Fruit fly (Drosophila melanogaster) whole organism, embryonic: Measurements from ENCODE around the gene CG14054.
A peak's percentile ranks its signal among the peaks of the same experiment; 100 is the strongest.

Experiments
- Atf3 ChIP-seq: fragments of 200-800 bp; sonication (Bioruptor generic); optimal IDR thresholded peaks from 3 replicates; lab custom pipeline; 2016; ENCODE audit warnings: missing biosample characterization, missing genetic modification characterization
- B-H1 ChIP-seq: fragments of 200-800 bp; sonication (Bioruptor generic); IDR thresholded peaks from 3 replicates; pipeline ENCODE4 v1.3.6; 2022; ENCODE audit warnings: missing biosample characterization, missing genetic modification characterization
- Bdp1 ChIP-seq: fragments of 200-800 bp; sonication (Bioruptor generic); optimal IDR thresholded peaks from 3 replicates; lab custom pipeline; 2016; ENCODE audit warnings: missing biosample characterization, missing genetic modification characterization
- Bteb2 ChIP-seq: fragments of 200-800 bp; sonication (Bioruptor generic); optimal IDR thresholded peaks from 2 replicates; lab custom pipeline; 2016; ENCODE audit warnings: missing biosample characterization, missing genetic modification characterization
- C15 ChIP-seq: fragments of 200-800 bp; sonication (Bioruptor generic); IDR thresholded peaks from 3 replicates; pipeline ENCODE4 v1.3.6; 2022; ENCODE audit warnings: missing biosample characterization, missing genetic modification characterization
- CG10366 ChIP-seq: fragments of 200-800 bp; sonication (Bioruptor generic); IDR thresholded peaks from 2 replicates; pipeline ENCODE4 v1.3.6; 2022; ENCODE audit warnings: missing biosample characterization, missing genetic modification characterization
- CG14965 ChIP-seq: fragments of 200-800 bp; sonication (Bioruptor generic); optimal IDR thresholded peaks from 2 replicates; lab custom pipeline; 2016; ENCODE audit warnings: missing biosample characterization, missing genetic modification characterization, borderline replicate concordance
- CG15073 ChIP-seq: fragments of 200-800 bp; sonication (Bioruptor generic); optimal IDR thresholded peaks from 2 replicates; lab custom pipeline; 2016; ENCODE audit warnings: missing biosample characterization, missing genetic modification characterization
- CG2199 ChIP-seq: fragments of 200-800 bp; sonication (Bioruptor generic); IDR thresholded peaks from 3 replicates; pipeline ENCODE4 v1.3.6; 2022; ENCODE audit warnings: missing biosample characterization, missing genetic modification characterization
- CG31224 ChIP-seq: fragments of 200-800 bp; sonication (Bioruptor generic); IDR thresholded peaks from 2 replicates; pipeline ENCODE4 v1.3.6; 2022; ENCODE audit warnings: missing biosample characterization, missing genetic modification characterization
- CG3281 ChIP-seq: fragments of 200-800 bp; sonication (Bioruptor generic); optimal IDR thresholded peaks from 3 replicates; lab custom pipeline; 2017; ENCODE audit warnings: missing biosample characterization, mild to moderate bottlenecking, missing genetic modification characterization
- CG3407 ChIP-seq: fragments of 200-800 bp; sonication (Bioruptor generic); optimal IDR thresholded peaks from 2 replicates; lab custom pipeline; 2018; ENCODE audit warnings: missing biosample characterization, mild to moderate bottlenecking, missing genetic modification characterization
- CG7271 ChIP-seq: fragments of 200-800 bp; sonication (Bioruptor generic); optimal IDR thresholded peaks from 2 replicates; lab custom pipeline; 2018; ENCODE audit warnings: missing biosample characterization, mild to moderate bottlenecking, missing genetic modification characterization, moderate library complexity
- CG7987 ChIP-seq: fragments of 200-800 bp; sonication (Bioruptor generic); optimal IDR thresholded peaks from 2 replicates; lab custom pipeline; 2018; ENCODE audit warnings: missing biosample characterization, mild to moderate bottlenecking, missing genetic modification characterization, moderate library complexity
- CG8924 ChIP-seq: fragments of 200-800 bp; optimal IDR thresholded peaks from 3 replicates; lab custom pipeline; 2019; ENCODE audit warnings: missing biosample characterization, mild to moderate bottlenecking, missing genetic modification characterization, moderate library complexity
- Camta ChIP-seq: fragments of 200-800 bp; sonication (Bioruptor generic); optimal IDR thresholded peaks from 2 replicates; lab custom pipeline; 2016; ENCODE audit warnings: missing biosample characterization, missing genetic modification characterization
- CrebB ChIP-seq: fragments of 200-800 bp; sonication (Bioruptor generic); optimal IDR thresholded peaks from 3 replicates; lab custom pipeline; 2018; ENCODE audit warnings: missing biosample characterization, mild to moderate bottlenecking, missing genetic modification characterization
- D19A ChIP-seq: fragments of 200-800 bp; optimal IDR thresholded peaks from 3 replicates; lab custom pipeline; 2019; ENCODE audit warnings: missing biosample characterization, mild to moderate bottlenecking, missing genetic modification characterization, moderate library complexity
- D19B ChIP-seq: fragments of 200-800 bp; sonication (Bioruptor generic); optimal IDR thresholded peaks from 2 replicates; lab custom pipeline; 2017; ENCODE audit warnings: missing biosample characterization, mild to moderate bottlenecking, missing genetic modification characterization
- Dll ChIP-seq: fragments of 200-800 bp; sonication (Bioruptor generic); IDR thresholded peaks from 4 replicates; pipeline ENCODE4 v1.3.6; 2022; ENCODE audit warnings: missing biosample characterization, missing genetic modification characterization; ENCODE audit not compliant: partially characterized antibody
- HLH4C ChIP-seq: fragments of 200-800 bp; sonication (Bioruptor generic); IDR thresholded peaks from 3 replicates; pipeline ENCODE4 v1.3.6; 2022; ENCODE audit warnings: missing biosample characterization, missing genetic modification characterization; ENCODE audit not compliant: partially characterized antibody
- Hmx ChIP-seq: fragments of 200-800 bp; sonication (Bioruptor generic); optimal IDR thresholded peaks from 2 replicates; lab custom pipeline; 2016; ENCODE audit warnings: missing biosample characterization, missing genetic modification characterization
- MBD-R2 ChIP-seq: fragments of 200-800 bp; sonication (Bioruptor generic); IDR thresholded peaks from 2 replicates; pipeline ENCODE4 v1.3.6; 2022; ENCODE audit warnings: missing biosample characterization, missing genetic modification characterization
- Mad ChIP-seq: fragments of 200-800 bp; sonication (Bioruptor generic); optimal IDR thresholded peaks from 2 replicates; lab custom pipeline; 2016; ENCODE audit warnings: missing biosample characterization, missing genetic modification characterization
- Sin3A ChIP-seq: fragments of >200 bp; optimal IDR thresholded peaks from 2 replicates; lab custom pipeline; 2018
- Ssrp ChIP-seq: fragments of 200-800 bp; sonication (Bioruptor generic); optimal IDR thresholded peaks from 2 replicates; lab custom pipeline; 2018; ENCODE audit warnings: missing biosample characterization, mild to moderate bottlenecking, missing genetic modification characterization, moderate library complexity
- Vsx1 ChIP-seq: fragments of 200-800 bp; sonication (Bioruptor generic); optimal IDR thresholded peaks from 2 replicates; lab custom pipeline; 2017; ENCODE audit warnings: missing biosample characterization, mild to moderate bottlenecking, missing genetic modification characterization, missing genetic modification reagents
- ac ChIP-seq: fragments of 200-800 bp; sonication (Bioruptor generic); optimal IDR thresholded peaks from 3 replicates; lab custom pipeline; 2017; ENCODE audit warnings: missing biosample characterization, mild to moderate bottlenecking, missing genetic modification characterization
- ap ChIP-seq: fragments of 200-800 bp; sonication (Bioruptor generic); IDR thresholded peaks from 2 replicates; pipeline ENCODE4 v1.3.6; 2022; ENCODE audit warnings: missing biosample characterization, missing genetic modification characterization
- az2 ChIP-seq: fragments of 200-800 bp; sonication (Bioruptor generic); optimal IDR thresholded peaks from 3 replicates; lab custom pipeline; 2016; ENCODE audit warnings: missing biosample characterization, missing genetic modification characterization
- caup ChIP-seq: fragments of 200-800 bp; sonication (Bioruptor generic); optimal IDR thresholded peaks from 3 replicates; lab custom pipeline; 2017; ENCODE audit warnings: missing biosample characterization, mild to moderate bottlenecking, missing genetic modification characterization, moderate library complexity; ENCODE audit not compliant: severe bottlenecking
- chif ChIP-seq, 2 experiments: fragments of 200-800 bp; sonication (Bioruptor generic); optimal IDR thresholded peaks; 3 replicates each; lab custom pipeline; 2016; ENCODE audit warnings: missing biosample characterization in 2 of 2, missing genetic modification characterization in 2 of 2
- croc ChIP-seq: fragments of 200-800 bp; sonication (Bioruptor generic); conservative IDR thresholded peaks from 3 replicates; pipeline ENCODE4 v1.3.6; 2022; ENCODE audit warnings: missing biosample characterization, missing genetic modification characterization
- danr ChIP-seq: fragments of 200-800 bp; sonication (Bioruptor generic); IDR thresholded peaks from 2 replicates; pipeline ENCODE4 v1.3.6; 2022; ENCODE audit warnings: missing biosample characterization, missing genetic modification characterization
- disco-r ChIP-seq: fragments of 200-800 bp; sonication (Bioruptor generic); optimal IDR thresholded peaks from 2 replicates; lab custom pipeline; 2016; ENCODE audit warnings: missing biosample characterization, missing genetic modification characterization
- gcm ChIP-seq: fragments of 200-800 bp; sonication (Bioruptor generic); optimal IDR thresholded peaks from 2 replicates; lab custom pipeline; 2019; ENCODE audit warnings: missing biosample characterization, mild to moderate bottlenecking, missing genetic modification characterization, moderate library complexity
- grn ChIP-seq: fragments of 200-800 bp; sonication (Bioruptor generic); optimal IDR thresholded peaks from 3 replicates; lab custom pipeline; 2017; ENCODE audit warnings: missing biosample characterization, missing genetic modification characterization
- gsb ChIP-seq: fragments of 200-800 bp; sonication (Bioruptor generic); IDR thresholded peaks from 2 replicates; pipeline ENCODE4 v1.3.6; 2022; ENCODE audit warnings: missing biosample characterization, missing genetic modification characterization
- gt ChIP-seq: fragments of 200-800 bp; sonication (Bioruptor generic); IDR thresholded peaks from 2 replicates; pipeline ENCODE4 v1.3.6; 2022; ENCODE audit warnings: missing biosample characterization, missing genetic modification characterization
- nerfin-1 ChIP-seq: fragments of 200-800 bp; sonication (Bioruptor generic); optimal IDR thresholded peaks from 3 replicates; lab custom pipeline; 2019; ENCODE audit warnings: missing biosample characterization, mild to moderate bottlenecking, missing genetic modification characterization, moderate library complexity
- nerfin-2 ChIP-seq: fragments of 200-800 bp; sonication (Bioruptor generic); IDR thresholded peaks from 2 replicates; pipeline ENCODE4 v1.3.6; 2022; ENCODE audit warnings: missing biosample characterization, missing genetic modification characterization; ENCODE audit not compliant: partially characterized antibody
- nom ChIP-seq: fragments of 200-800 bp; sonication (Bioruptor generic); optimal IDR thresholded peaks from 2 replicates; lab custom pipeline; 2017; ENCODE audit warnings: missing biosample characterization, missing genetic modification characterization, mild to moderate bottlenecking, moderate library complexity, missing genetic modification reagents
- onecut ChIP-seq: fragments of 200-800 bp; sonication (Bioruptor generic); IDR thresholded peaks from 2 replicates; pipeline ENCODE4 v1.3.6; 2022; ENCODE audit warnings: missing biosample characterization, missing genetic modification characterization
- pb ChIP-seq: fragments of 200-800 bp; sonication (Bioruptor generic); optimal IDR thresholded peaks from 3 replicates; lab custom pipeline; 2016; ENCODE audit warnings: missing biosample characterization, missing genetic modification characterization
- ranshi ChIP-seq: fragments of 200-800 bp; sonication (Bioruptor generic); IDR thresholded peaks from 2 replicates; pipeline ENCODE4 v1.3.6; 2022; ENCODE audit warnings: missing biosample characterization, missing genetic modification characterization
- scrt ChIP-seq: fragments of 200-800 bp; sonication (Bioruptor generic); optimal IDR thresholded peaks from 2 replicates; lab custom pipeline; 2018; ENCODE audit warnings: missing biosample characterization, mild to moderate bottlenecking, missing genetic modification characterization, moderate library complexity
- slbo ChIP-seq: fragments of 200-800 bp; sonication (Bioruptor generic); IDR thresholded peaks from 2 replicates; pipeline ENCODE4 v1.3.6; 2022; ENCODE audit warnings: missing biosample characterization, missing genetic modification characterization
- sr ChIP-seq: fragments of 200-800 bp; sonication (Bioruptor generic); IDR thresholded peaks from 3 replicates; pipeline ENCODE4 v1.3.6; 2022; ENCODE audit warnings: missing biosample characterization, missing genetic modification characterization
- stc ChIP-seq: fragments of 200-800 bp; sonication (Bioruptor generic); IDR thresholded peaks from 2 replicates; pipeline ENCODE4 v1.3.6; 2022; ENCODE audit warnings: missing biosample characterization, missing genetic modification characterization
- ttk ChIP-seq: fragments of 200-800 bp; sonication (Bioruptor generic); IDR thresholded peaks from 2 replicates; pipeline ENCODE4 v2.1.2; 2022; ENCODE audit warnings: missing biosample characterization, missing genetic modification characterization
- zf30C ChIP-seq: fragments of 200-800 bp; sonication (Bioruptor generic); optimal IDR thresholded peaks from 3 replicates; lab custom pipeline; 2018; ENCODE audit warnings: missing biosample characterization, mild to moderate bottlenecking, missing genetic modification characterization

Gene CG14054

DNA sequence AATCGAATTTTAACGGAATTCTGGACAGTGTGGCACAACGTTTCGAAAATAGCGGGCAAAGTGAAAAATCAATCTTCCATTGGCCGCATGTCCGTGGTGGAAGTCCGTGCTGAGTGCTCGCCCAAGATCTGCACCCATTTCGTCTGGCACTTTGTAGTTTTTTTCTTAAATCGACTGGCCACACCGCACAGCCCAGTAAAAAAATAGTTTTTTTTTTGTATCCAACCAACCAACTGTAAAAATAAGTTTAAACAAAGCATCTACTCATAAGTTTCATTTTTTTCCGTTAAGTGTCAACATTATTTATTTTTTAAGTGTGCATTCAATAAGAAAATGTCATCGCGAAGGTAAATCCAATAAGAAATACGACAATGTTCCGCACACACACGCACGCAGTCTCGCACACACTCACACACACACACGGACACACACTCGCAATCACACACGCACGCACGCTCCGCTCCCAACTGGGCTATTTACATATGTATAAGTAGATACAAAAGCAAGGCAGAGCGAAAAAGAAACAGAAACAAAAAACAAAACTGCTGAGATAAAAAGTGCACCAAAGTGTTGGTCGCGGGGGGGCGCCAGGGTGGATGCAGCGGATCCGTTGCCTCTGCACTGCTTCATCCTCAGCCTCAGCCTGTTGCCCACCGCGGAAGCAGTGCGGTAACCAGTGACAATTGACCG lies 28.1 kb upstream of the CG14054 start, which contains the start of gene csw (continued):
- TF ChIP-seq CG8924 (tag; lab: Kevin White, UChicago) (peak; percentile 48), gsb (GFP tag; lab: Robert Waterston, UW) (no peak), D19A (tag; lab: Kevin White, UChicago) (no peak), Dll (GFP tag; lab: Robert Waterston, UW) (no peak), zf30C (GFP tag; lab: Kevin White, UChicago) (no peak), CG10366 (peak; percentile 34), B-H1 (no peak), ap (GFP tag; lab: Robert Waterston, UW) (no peak), ac (GFP tag; lab: Kevin White, UChicago) (no peak), grn (no peak), ttk (GFP tag; lab: Robert Waterston, UW) (no peak), danr (GFP tag; lab: Robert Waterston, UW) (no peak), CG2199 (GFP tag; lab: Robert Waterston, UW) (no peak), nerfin-1 (tag; lab: Kevin White, UChicago) (no peak), Sin3A (lab: Kevin White, UChicago) (peak; percentile 62), HLH4C (no peak), Hmx (GFP tag; lab: Kevin White, UChicago) (no peak), Ssrp (no peak), C15 (GFP tag; lab: Robert Waterston, UW) (no peak), az2 (GFP tag; lab: Kevin White, UChicago) (no peak), CG3281 (GFP tag; lab: Kevin White, UChicago) (no peak), CG7987 (GFP tag; lab: Kevin White, UChicago) (no peak), Bdp1 (GFP tag; lab: Kevin White, UChicago) (peak; percentile 43), MBD-R2 (GFP tag; lab: Robert Waterston, UW) (peak; percentile 69), CG3407 (GFP tag; lab: Kevin White, UChicago) (no peak), ranshi (no peak), slbo (GFP tag; lab: Robert Waterston, UW) (peak; percentile 76), Vsx1 (GFP tag; lab: Kevin White, UChicago) (no peak), Mad (GFP tag; lab: Kevin White, UChicago) (peak; percentile 12), gcm (GFP tag; lab: Kevin White, UChicago) (no peak), chif (GFP tag; optimal IDR thresholded peaks at IDR 0.05; lab: Kevin White, UChicago) (peak; percentile 0 to 54), D19B (GFP tag; lab: Kevin White, UChicago) (no peak), CG15073 (GFP tag; lab: Kevin White, UChicago) (no peak), CG7271 (no peak), nom (peak; percentile 99), Bteb2 (GFP tag; lab: Kevin White, UChicago) (peak; percentile 57), scrt (GFP tag; lab: Kevin White, UChicago) (no peak), onecut (GFP tag; lab: Robert Waterston, UW) (peak; percentile 94), gt (GFP tag; lab: Robert Waterston, UW) (no peak), pb (no peak), nerfin-2 (no peak), Camta (GFP tag; lab: Kevin White, UChicago) (peak; percentile 12), sr (GFP tag; lab: Robert Waterston, UW) (no peak), stc (GFP tag; lab: Robert Waterston, UW) (no peak), CG31224 (GFP tag; lab: Robert Waterston, UW) (no peak), CG14965 (no peak), Atf3 (GFP tag; lab: Kevin White, UChicago) (no peak), croc (no peak), caup (peak; percentile 22), disco-r (GFP tag; lab: Kevin White, UChicago) (peak; percentile 32), CrebB (tag; lab: Kevin White, UChicago) (no peak)
